Worm (Caenorhabditis elegans): ENCODE measurements around the gene F39F10.4.

F39F10.4 gene

DNA sequence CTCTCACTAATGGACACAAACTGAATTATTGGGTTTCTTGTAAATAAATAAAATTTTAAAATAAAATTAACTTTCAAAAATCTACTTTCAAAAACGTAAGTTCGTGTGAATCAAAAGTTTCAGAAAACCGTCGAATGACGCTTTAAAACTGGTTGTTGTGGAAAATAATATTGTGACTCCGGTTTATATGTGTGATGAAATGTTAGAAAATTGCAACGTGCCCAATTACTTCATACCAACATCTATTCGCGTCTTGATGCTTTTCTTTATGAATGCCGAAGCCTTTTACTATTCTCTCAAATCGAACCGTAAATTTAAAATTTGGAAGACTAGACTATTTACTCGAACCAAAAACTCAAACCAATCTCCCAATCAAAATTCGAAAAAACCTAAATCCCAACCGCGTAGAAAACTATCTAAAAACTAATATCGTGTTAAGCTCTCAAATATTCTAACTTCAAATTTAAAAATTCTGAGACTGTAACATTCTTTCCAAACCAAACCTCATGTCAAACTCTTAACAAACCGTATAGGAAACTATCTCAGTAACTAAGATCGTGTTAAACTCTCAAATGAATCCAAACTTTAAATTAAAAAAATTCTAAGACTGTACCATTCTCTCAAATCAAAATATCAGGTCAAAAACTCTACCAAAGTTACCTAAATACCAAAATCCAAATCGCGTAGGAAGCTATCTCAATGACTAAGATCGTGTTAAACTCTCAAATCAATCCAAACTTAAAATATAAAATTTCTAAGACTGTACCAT lies 27.9 kb upstream of the F39F10.4 start (continued):
- peak; percentile 93 to 96 for TF ChIP-seq madf-5 (GFP tag; IDR thresholded peaks at IDR 0.05)
- 0 out of 2 replicates have a peak, but pooled peaks have one; percentile 79 for TF ChIP-seq Y75B8A.6 (GFP tag; IDR thresholded peaks at IDR 0.05)
- TF ChIP-seq ama-1 (optimal IDR thresholded peaks at IDR 0.05), result peak; percentile 97
- no peak for TF ChIP-seq nhr-10 (tag; optimal IDR thresholded peaks at IDR 0.05)
- TF ChIP-seq mep-1 (tag; optimal IDR thresholded peaks at IDR 0.05), result peak; percentile 68
- TF ChIP-seq T26A8.4 (GFP tag; IDR thresholded peaks at IDR 0.05), result peak; percentile 84
- no peak for TF ChIP-seq sdz-12 (GFP tag; optimal IDR thresholded peaks at IDR 0.05)
- TF ChIP-seq jun-1 (tag; optimal IDR thresholded peaks at IDR 0.05), result no peak
- TF ChIP-seq ceh-44 (GFP tag; IDR thresholded peaks at IDR 0.05), result no peak
- TF ChIP-seq mxl-2 (GFP tag; conservative IDR thresholded peaks at IDR 0.05), result peak; percentile 68
- TF ChIP-seq dmd-6 (GFP tag; IDR thresholded peaks at IDR 0.05), result peak; percentile 40
- no peak for TF ChIP-seq ztf-11 (tag; optimal IDR thresholded peaks at IDR 0.05)
- TF ChIP-seq dmd-9 (GFP tag; IDR thresholded peaks at IDR 0.05), result 0 out of 2 replicates have a peak, but pooled peaks have one; percentile 37
- TF ChIP-seq set-16 (GFP tag; IDR thresholded peaks at IDR 0.05), result no peak
- TF ChIP-seq nhr-237 (tag; optimal IDR thresholded peaks at IDR 0.05), result no peak
- TF ChIP-seq nhr-11 (tag; optimal IDR thresholded peaks at IDR 0.05), result peak; percentile 32
- peak; percentile 44 for TF ChIP-seq T20F7.1 (GFP tag; optimal IDR thresholded peaks at IDR 0.05)
- peak; percentile 48 for TF ChIP-seq Y48G9A.11 (GFP tag; IDR thresholded peaks at IDR 0.05)
- TF ChIP-seq zag-1 (tag; optimal IDR thresholded peaks at IDR 0.05), result no peak
- peak; percentile 78; the same call in 1 of the 2 replicates for TF ChIP-seq D1046.2 (GFP tag; IDR thresholded peaks at IDR 0.05)
- TF ChIP-seq unc-39 (tag; optimal IDR thresholded peaks at IDR 0.05), result no peak
- TF ChIP-seq nhr-42 (GFP tag; IDR thresholded peaks at IDR 0.05), result peak; percentile 68; the same call in 1 of the 2 replicates
- 0 out of 2 replicates have a peak, but pooled peaks have one; percentile 72 for TF ChIP-seq tag-97 (GFP tag; IDR thresholded peaks at IDR 0.05)
- peak; percentile 73 for TF ChIP-seq tra-1 (GFP tag; IDR thresholded peaks at IDR 0.05)
- peak; percentile 64; the same call in 1 of the 2 replicates for TF ChIP-seq egl-43 (GFP tag; IDR thresholded peaks at IDR 0.05)
- peak; percentile 64 for TF ChIP-seq lin-1 (GFP tag; IDR thresholded peaks at IDR 0.05)
- TF ChIP-seq mxl-3 (GFP tag; optimal IDR thresholded peaks at IDR 0.05), result no peak
- peak; percentile 74 for TF ChIP-seq mdt-29 (GFP tag; IDR thresholded peaks at IDR 0.05)
- peak; percentile 96 for TF ChIP-seq zfp-3 (GFP tag; conservative IDR thresholded peaks at IDR 0.05)
- TF ChIP-seq skn-1 (tag; optimal IDR thresholded peaks at IDR 0.05), result no peak
- TF ChIP-seq Y105C5A.15 (GFP tag; IDR thresholded peaks at IDR 0.05), result peak; percentile 90
- peak; percentile 52 for TF ChIP-seq lin-38 (GFP tag; IDR thresholded peaks at IDR 0.05)
- TF ChIP-seq nhr-41 (GFP tag; IDR thresholded peaks at IDR 0.05), result peak; percentile 51
- peak; percentile 75 for TF ChIP-seq ctbp-1 (GFP tag; IDR thresholded peaks at IDR 0.05)
- TF ChIP-seq aly-2 (tag; optimal IDR thresholded peaks at IDR 0.05), result no peak
- TF ChIP-seq daf-19 (GFP tag; conservative IDR thresholded peaks at IDR 0.05), result no peak
- TF ChIP-seq vab-7 (GFP tag; IDR thresholded peaks at IDR 0.05), result peak; percentile 84; the same call in 1 of the 2 replicates
- no peak for TF ChIP-seq cey-2 (tag; optimal IDR thresholded peaks at IDR 0.05; ENCODE audit: borderline replicate concordance, insufficient read depth)
- peak; percentile 1 for TF ChIP-seq hlh-11 (tag; optimal IDR thresholded peaks at IDR 0.05)
- TF ChIP-seq ZK546.5 (tag; optimal IDR thresholded peaks at IDR 0.05), result no peak
- TF ChIP-seq hif-1 (tag; optimal IDR thresholded peaks at IDR 0.05), result peak in 1 of 2 experiments; percentile 78
- peak; percentile 22 for TF ChIP-seq madf-9 (GFP tag; conservative IDR thresholded peaks at IDR 0.05)
- no peak for TF ChIP-seq ceh-28 (tag; optimal IDR thresholded peaks at IDR 0.05)
- TF ChIP-seq egl-27 (tag; optimal IDR thresholded peaks at IDR 0.05), result no peak
- no peak for TF ChIP-seq spr-3 (GFP tag; optimal IDR thresholded peaks at IDR 0.05)
- TF ChIP-seq gei-8 (GFP tag; optimal IDR thresholded peaks at IDR 0.05), result no peak
- no peak for TF ChIP-seq rbr-2 (tag; optimal IDR thresholded peaks at IDR 0.05)
- no peak for TF ChIP-seq snpc-4 (tag; optimal IDR thresholded peaks at IDR 0.05)
- TF ChIP-seq nhr-76 (tag; optimal IDR thresholded peaks at IDR 0.05), result no peak
- peak; percentile 70 for TF ChIP-seq ceh-20 (GFP tag; IDR thresholded peaks at IDR 0.05)

All from whole organism, L4 larva.